Fruit fly (Drosophila melanogaster): ENCODE results near the gene IP3K2.

IP3K2 gene

DNA sequence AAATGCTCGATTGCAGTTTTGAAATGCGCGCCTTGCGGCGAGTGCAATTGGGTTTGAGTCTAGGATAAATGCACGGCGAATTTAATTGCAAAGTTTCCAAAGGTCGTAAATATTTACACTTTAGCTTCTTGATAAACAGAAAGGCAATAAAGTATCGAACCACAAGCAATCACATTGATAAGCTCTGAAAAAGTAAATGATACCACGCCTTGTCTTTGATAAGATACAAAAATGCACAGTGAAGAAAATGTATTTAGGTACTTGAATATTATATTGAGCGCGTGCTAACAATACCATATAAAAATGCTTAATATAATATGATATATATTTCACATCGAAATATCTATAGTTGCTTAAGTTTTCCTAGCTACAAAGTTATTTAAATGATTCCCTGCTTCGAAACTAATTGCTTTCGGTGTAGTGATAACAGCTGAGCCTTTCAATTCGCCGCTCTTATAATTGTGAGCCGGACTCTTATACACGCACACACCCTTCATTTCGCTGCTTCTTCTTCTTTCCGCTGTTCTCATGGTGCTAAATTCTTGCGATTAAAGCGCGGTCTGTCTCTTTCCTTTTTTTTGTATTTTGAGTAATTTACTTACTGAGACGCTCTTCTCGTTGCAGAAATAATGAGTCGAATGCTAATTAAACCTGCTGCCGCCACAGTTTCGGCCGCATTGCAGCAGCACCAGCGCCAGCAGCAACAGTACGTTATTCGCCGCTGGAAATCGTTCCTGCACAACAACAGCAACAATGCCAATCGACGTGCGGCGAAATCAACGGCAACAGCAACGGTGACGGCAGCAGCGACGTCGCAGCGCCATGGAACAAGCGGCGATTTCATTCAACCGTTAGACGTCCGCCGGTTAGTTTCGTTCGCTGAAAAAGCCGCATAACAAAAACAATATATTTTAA is 70.1 kb downstream of the IP3K2 start (continued):
- TF ChIP-seq Mrtf (GFP tag; IDR thresholded peaks at IDR 0.05) = peak; percentile 56; the same call in 1 of the 3 replicates
- peak; percentile 68 for TF ChIP-seq Hsf (GFP tag; optimal IDR thresholded peaks at IDR 0.05)
- TF ChIP-seq CG11504 (tag; optimal IDR thresholded peaks at IDR 0.05) = peak; percentile 83
- TF ChIP-seq h (optimal IDR thresholded peaks at IDR 0.05) = no peak
- peak; percentile 84 for TF ChIP-seq HHEX (GFP tag; optimal IDR thresholded peaks at IDR 0.05)
- peak; percentile 89 for TF ChIP-seq Sox102F (GFP tag; optimal IDR thresholded peaks at IDR 0.05)
- TF ChIP-seq fd64A (GFP tag; optimal IDR thresholded peaks at IDR 0.05) = peak; percentile 32
- TF ChIP-seq mirr (GFP tag; optimal IDR thresholded peaks at IDR 0.05) = peak; percentile 50
- TF ChIP-seq knrl (GFP tag; IDR thresholded peaks at IDR 0.05; ENCODE audit: partially characterized antibody) = no peak
- peak in 1 of 2 experiments; percentile 50 for TF ChIP-seq insv (GFP tag; optimal IDR thresholded peaks at IDR 0.05)
- TF ChIP-seq CG7372 (GFP tag; IDR thresholded peaks at IDR 0.05) = peak; percentile 55; the same call in 1 of the 2 replicates
- peak; percentile 90 for TF ChIP-seq Xrp1 (GFP tag; IDR thresholded peaks at IDR 0.05)
- peak; percentile 81 for TF ChIP-seq Dek (tag; optimal IDR thresholded peaks at IDR 0.05)
- no peak for TF ChIP-seq gfzf (GFP tag; optimal IDR thresholded peaks at IDR 0.05)
- TF ChIP-seq danr (GFP tag; IDR thresholded peaks at IDR 0.05) = peak; percentile 49; the same call in 1 of the 2 replicates
- peak; percentile 18 to 39 for TF ChIP-seq Trl (optimal IDR thresholded peaks at IDR 0.05)
- TF ChIP-seq Trl (GFP tag; optimal IDR thresholded peaks at IDR 0.05) = no peak
- TF ChIP-seq ATbp (GFP tag; optimal IDR thresholded peaks at IDR 0.05) = peak; percentile 82
- TF ChIP-seq Ets97D (GFP tag; optimal IDR thresholded peaks at IDR 0.05) = no peak
- no peak for TF ChIP-seq Hey (tag; optimal IDR thresholded peaks at IDR 0.05)
- no peak for TF ChIP-seq CG8478 (optimal IDR thresholded peaks at IDR 0.05)
- peak; percentile 77 for TF ChIP-seq CG13296 (GFP tag; optimal IDR thresholded peaks at IDR 0.05)
- TF ChIP-seq tin (GFP tag; optimal IDR thresholded peaks at IDR 0.05) = peak; percentile 81
- peak; percentile 44 for TF ChIP-seq CG2116 (GFP tag; optimal IDR thresholded peaks at IDR 0.05)
- TF ChIP-seq Rx (GFP tag; IDR thresholded peaks at IDR 0.05) = peak; percentile 66
- peak; percentile 58 for TF ChIP-seq Camta (GFP tag; optimal IDR thresholded peaks at IDR 0.05)

DNA sequence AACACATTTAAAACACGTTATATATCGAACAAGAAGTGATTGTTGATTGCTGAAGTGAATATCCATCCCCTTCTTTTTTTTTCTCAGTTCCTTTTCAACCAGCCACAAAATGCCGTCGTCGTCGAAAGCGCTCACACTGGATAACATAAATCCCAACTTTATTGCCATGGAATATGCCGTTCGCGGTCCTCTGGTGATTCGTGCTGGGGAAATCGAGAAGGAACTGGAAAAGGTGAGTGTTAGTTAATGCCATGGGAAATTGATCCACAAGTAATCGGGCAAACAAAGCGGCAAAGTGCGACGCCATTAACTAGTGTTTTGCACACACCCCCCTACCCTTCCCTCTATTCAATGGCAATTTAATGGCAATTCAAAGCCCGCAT is 70.7 kb downstream of the IP3K2 start:
- no peak for TF ChIP-seq danr (GFP tag; IDR thresholded peaks at IDR 0.05)
- peak; percentile 14 for TF ChIP-seq sens (GFP tag)
- TF ChIP-seq Adf1 (GFP tag; IDR thresholded peaks at IDR 0.05) = peak; percentile 35; the same call in 1 of the 2 replicates
- TF ChIP-seq rib (GFP tag; IDR thresholded peaks at IDR 0.05) = peak; percentile 38; the same call in 1 of the 2 replicates
- 0 out of 3 replicates have a peak, but pooled peaks have one; percentile 6 for TF ChIP-seq ci (GFP tag; IDR thresholded peaks at IDR 0.05)

DNA sequence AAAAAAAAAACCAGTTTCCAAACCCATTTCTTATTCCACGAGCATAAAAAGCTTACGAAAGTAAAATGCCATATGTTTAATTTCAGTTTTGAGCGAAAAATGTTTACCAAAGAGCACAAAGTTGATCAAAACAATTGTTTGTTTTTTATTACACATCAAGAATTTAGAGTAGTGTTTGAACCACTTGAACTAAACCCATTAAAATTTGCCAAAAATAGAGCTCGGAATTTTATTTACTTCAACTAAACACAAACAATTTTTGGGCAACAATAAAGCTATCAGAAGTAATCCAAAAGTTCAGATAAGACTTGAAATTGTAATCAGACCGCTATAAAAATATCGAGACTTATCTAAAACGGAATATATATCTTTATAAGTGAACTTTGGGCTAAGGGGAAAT is 71.5 kb downstream of the IP3K2 start:
- TF ChIP-seq onecut (GFP tag; IDR thresholded peaks at IDR 0.05) = no peak
- no peak for TF ChIP-seq jigr1 (GFP tag; IDR thresholded peaks at IDR 0.05)
- no peak for TF ChIP-seq CG14965 (GFP tag; optimal IDR thresholded peaks at IDR 0.05; ENCODE audit: borderline replicate concordance)
- peak; percentile 4 for TF ChIP-seq exex (tag; optimal IDR thresholded peaks at IDR 0.05)
- TF ChIP-seq CG2678 (tag; optimal IDR thresholded peaks at IDR 0.05) = peak; percentile 14
- no peak for TF ChIP-seq hth (optimal IDR thresholded peaks at IDR 0.05)
- peak; percentile 16 for TF ChIP-seq sd (tag; optimal IDR thresholded peaks at IDR 0.05)
- TF ChIP-seq eve (GFP tag; optimal IDR thresholded peaks at IDR 0.05) = peak in 1 of 2 experiments; percentile 69
- no peak for TF ChIP-seq grn (GFP tag; optimal IDR thresholded peaks at IDR 0.05)

All from whole organism, embryonic.